Worm (Caenorhabditis elegans): ENCODE results near the gene srab-13.

The srab-13 gene

ce11 chrV:2066780-2067179, 39.1 kb upstream of the srab-13 start, which contains the start of gene nhr-86:
Gene nhr-86 (minus strand): TSS chrV:2066850.
- peak; percentile 2 for TF ChIP-seq elt-2 (tag; optimal IDR thresholded peaks at IDR 0.05)
- no peak for TF ChIP-seq pha-4 (tag; optimal IDR thresholded peaks at IDR 0.05)

- TF ChIP-seq mec-3 (tag; optimal IDR thresholded peaks at IDR 0.05; ENCODE audit: borderline replicate concordance), result no peak
- TF ChIP-seq pag-3 (tag; optimal IDR thresholded peaks at IDR 0.05; ENCODE audit: borderline replicate concordance), result no peak
- no peak for TF ChIP-seq ets-4 (tag; optimal IDR thresholded peaks at IDR 0.05)
- TF ChIP-seq npax-4 (tag; optimal IDR thresholded peaks at IDR 0.05), result no peak
- no peak for TF ChIP-seq madf-2 (tag; optimal IDR thresholded peaks at IDR 0.05)
- no peak for TF ChIP-seq pat-9 (tag; optimal IDR thresholded peaks at IDR 0.05)
- TF ChIP-seq F13H6.1 (tag; optimal IDR thresholded peaks at IDR 0.05), result no peak
- no peak for TF ChIP-seq che-1 (tag; optimal IDR thresholded peaks at IDR 0.05)
- TF ChIP-seq K02D7.2 (tag; optimal IDR thresholded peaks at IDR 0.05), result no peak
- no peak for TF ChIP-seq ceh-18 (tag; optimal IDR thresholded peaks at IDR 0.05)
- TF ChIP-seq ceh-48 (tag; optimal IDR thresholded peaks at IDR 0.05), result no peak
- TF ChIP-seq hlh-30 (tag; optimal IDR thresholded peaks at IDR 0.05; ENCODE audit: insufficient read depth), result no peak
Observed at ce11 chrV:2057324-2057723, 29.6 kb upstream of the srab-13 start, which contains the start of gene comt-3. Gene comt-3 (plus strand): TSS chrV:2057537.

- no peak for TF ChIP-seq ceh-14 (tag; optimal IDR thresholded peaks at IDR 0.05)
- TF ChIP-seq K09A11.1 (tag; optimal IDR thresholded peaks at IDR 0.05; ENCODE audit: insufficient read depth), result no peak
- no peak for TF ChIP-seq hlh-6 (tag; optimal IDR thresholded peaks at IDR 0.05)
- TF ChIP-seq C38D4.7 (GFP tag; optimal IDR thresholded peaks at IDR 0.05), result no peak
- no peak for TF ChIP-seq gmeb-2 (tag; optimal IDR thresholded peaks at IDR 0.05)
- TF ChIP-seq ztf-16 (tag; optimal IDR thresholded peaks at IDR 0.05), result no peak
Observed at ce11 chrV:2055765-2056504, 28.2 kb upstream of the srab-13 start.

ce11 chrV:2054254-2054653, 26.6 kb upstream of the srab-13 start:
- TF ChIP-seq ceh-31 (tag; optimal IDR thresholded peaks at IDR 0.05) (no peak), odd-2 (tag; optimal IDR thresholded peaks at IDR 0.05) (no peak), fkh-6 (tag; optimal IDR thresholded peaks at IDR 0.05) (no peak), unc-3 (GFP tag; conservative IDR thresholded peaks at IDR 0.05) (no peak), unc-3 (tag; optimal IDR thresholded peaks at IDR 0.05) (no peak), npax-4 (tag; optimal IDR thresholded peaks at IDR 0.05) (no peak), nhr-232 (tag; optimal IDR thresholded peaks at IDR 0.05) (no peak), Y22D7AL.16 (tag; optimal IDR thresholded peaks at IDR 0.05) (no peak), ceh-48 (tag; optimal IDR thresholded peaks at IDR 0.05) (no peak), ceh-9 (tag; optimal IDR thresholded peaks at IDR 0.05) (no peak), tbx-7 (tag; optimal IDR thresholded peaks at IDR 0.05) (no peak), unc-42 (tag; optimal IDR thresholded peaks at IDR 0.05) (no peak), F13H6.1 (tag; optimal IDR thresholded peaks at IDR 0.05) (no peak), ceh-45 (GFP tag; IDR thresholded peaks at IDR 0.05) (no peak), ttx-3 (tag; optimal IDR thresholded peaks at IDR 0.05) (no peak), dve-1 (tag; optimal IDR thresholded peaks at IDR 0.05) (no peak)

ce11 chrV:2053509-2053908, 25.8 kb upstream of the srab-13 start, which contains the start of gene comt-5:
Gene comt-5 (minus strand): TSS chrV:2053609.
- TF ChIP-seq pros-1 (tag; optimal IDR thresholded peaks at IDR 0.05), result no peak
- no peak for TF ChIP-seq pqm-1 (tag; optimal IDR thresholded peaks at IDR 0.05)
- TF ChIP-seq ceh-45 (GFP tag; IDR thresholded peaks at IDR 0.05), result no peak
- no peak for TF ChIP-seq C38D4.7 (GFP tag; optimal IDR thresholded peaks at IDR 0.05)
- no peak for TF ChIP-seq tbx-2 (tag; optimal IDR thresholded peaks at IDR 0.05)
- TF ChIP-seq ceh-6 (GFP tag; optimal IDR thresholded peaks at IDR 0.05), result no peak
- TF ChIP-seq ceh-14 (tag; optimal IDR thresholded peaks at IDR 0.05), result no peak
- no peak for TF ChIP-seq pax-1 (tag; optimal IDR thresholded peaks at IDR 0.05)
- no peak for TF ChIP-seq elt-4 (tag; optimal IDR thresholded peaks at IDR 0.05)
- TF ChIP-seq hlh-8 (tag; optimal IDR thresholded peaks at IDR 0.05), result no peak
- no peak for TF ChIP-seq mec-3 (tag; optimal IDR thresholded peaks at IDR 0.05; ENCODE audit: borderline replicate concordance)
- no peak for TF ChIP-seq ceh-30 (tag; optimal IDR thresholded peaks at IDR 0.05)
- TF ChIP-seq ceh-19 (GFP tag; optimal IDR thresholded peaks at IDR 0.05), result no peak
- TF ChIP-seq ceh-22 (tag; optimal IDR thresholded peaks at IDR 0.05), result no peak
- TF ChIP-seq Y22D7AL.16 (tag; optimal IDR thresholded peaks at IDR 0.05), result no peak
- TF ChIP-seq hlh-30 (tag; optimal IDR thresholded peaks at IDR 0.05; ENCODE audit: insufficient read depth), result no peak

All from whole organism, late embryonic.